Fruit fly (Drosophila melanogaster) whole organism, prepupa: ENCODE data around the gene PolD2.
A peak's percentile ranks its signal among the peaks of the same experiment; 100 is the strongest.

Experiments used
- CG10631 ChIP-seq: fragments of 200-800 bp; sonication (Bioruptor generic); optimal IDR thresholded peaks from 2 replicates; lab custom pipeline; 2016; ENCODE audit warnings: missing biosample characterization, missing genetic modification characterization
- CG11762 ChIP-seq: fragments of 200-800 bp; sonication (Bioruptor generic); optimal IDR thresholded peaks from 3 replicates; lab custom pipeline; 2016; ENCODE audit warnings: missing biosample characterization, missing genetic modification characterization; ENCODE audit not compliant: insufficient read depth
- CG11902 ChIP-seq: fragments of 200-800 bp; sonication (Bioruptor generic); optimal IDR thresholded peaks from 3 replicates; lab custom pipeline; 2016; ENCODE audit warnings: missing biosample characterization, missing genetic modification characterization
- CG15336 ChIP-seq: fragments of 200-800 bp; sonication (Bioruptor generic); IDR thresholded peaks from 2 replicates; pipeline ENCODE4 v1.3.6; 2022; ENCODE audit warnings: missing biosample characterization, missing genetic modification characterization
- CG1621 ChIP-seq: fragments of 200-800 bp; sonication (Bioruptor generic); optimal IDR thresholded peaks from 3 replicates; lab custom pipeline; 2018; ENCODE audit warnings: missing biosample characterization, mild to moderate bottlenecking, missing genetic modification characterization
- CG16779 ChIP-seq: fragments of 200-800 bp; sonication (Bioruptor generic); optimal IDR thresholded peaks from 3 replicates; lab custom pipeline; 2017; ENCODE audit warnings: missing biosample characterization, mild to moderate bottlenecking, missing genetic modification characterization
- CG32006 ChIP-seq: fragments of 200-800 bp; sonication (Bioruptor generic); optimal IDR thresholded peaks from 3 replicates; lab custom pipeline; 2017; ENCODE audit warnings: missing biosample characterization, mild to moderate bottlenecking, missing genetic modification characterization
- CG34406 ChIP-seq: fragments of 200-800 bp; sonication (Bioruptor generic); optimal IDR thresholded peaks from 3 replicates; lab custom pipeline; 2016; ENCODE audit warnings: missing biosample characterization, missing genetic modification characterization
- CG6163 ChIP-seq: fragments of 200-800 bp; sonication (Bioruptor generic); IDR thresholded peaks from 3 replicates; pipeline ENCODE4 v1.3.6; 2022; ENCODE audit warnings: missing biosample characterization, missing genetic modification characterization
- CG6808 ChIP-seq: fragments of 200-800 bp; sonication (Bioruptor generic); optimal IDR thresholded peaks from 3 replicates; lab custom pipeline; 2017; ENCODE audit warnings: missing biosample characterization, missing genetic modification characterization, mild to moderate bottlenecking, moderate library complexity, missing genetic modification reagents
- CG6854 ChIP-seq: fragments of 200-800 bp; sonication (Bioruptor generic); optimal IDR thresholded peaks from 2 replicates; lab custom pipeline; 2017; ENCODE audit warnings: missing biosample characterization, mild to moderate bottlenecking, missing genetic modification characterization
- CG7368 ChIP-seq: fragments of 200-800 bp; sonication (Bioruptor generic); optimal IDR thresholded peaks from 3 replicates; lab custom pipeline; 2016; ENCODE audit warnings: missing biosample characterization, missing genetic modification characterization
- CG8119 ChIP-seq: fragments of 200-800 bp; sonication (Bioruptor generic); IDR thresholded peaks from 3 replicates; pipeline ENCODE4 v1.3.6; 2022; ENCODE audit warnings: missing biosample characterization, missing genetic modification characterization
- CG8319 ChIP-seq: fragments of 200-800 bp; sonication (Bioruptor generic); optimal IDR thresholded peaks from 3 replicates; lab custom pipeline; 2016; ENCODE audit warnings: missing biosample characterization, missing genetic modification characterization
- CG9139 ChIP-seq: fragments of 200-800 bp; sonication (Bioruptor generic); optimal IDR thresholded peaks from 3 replicates; lab custom pipeline; 2017; ENCODE audit warnings: missing biosample characterization, mild to moderate bottlenecking, missing genetic modification characterization
- Eip75B ChIP-seq: fragments of 200-800 bp; sonication (Bioruptor generic); optimal IDR thresholded peaks from 3 replicates; lab custom pipeline; 2016; ENCODE audit warnings: missing biosample characterization, missing genetic modification characterization
- Eip78C ChIP-seq: fragments of 200-800 bp; sonication (Bioruptor generic); peaks from one replicate; lab custom pipeline; 2016; ENCODE audit warnings: missing biosample characterization, missing genetic modification characterization
- Eip93F ChIP-seq: fragments of 200-800 bp; sonication (Bioruptor generic); optimal IDR thresholded peaks from 2 replicates; lab custom pipeline; 2016; ENCODE audit warnings: missing biosample characterization, mild to moderate bottlenecking, missing genetic modification characterization
- Ets96B ChIP-seq: fragments of 200-800 bp; optimal IDR thresholded peaks from 2 replicates; lab custom pipeline; 2019; ENCODE audit warnings: missing biosample characterization, mild to moderate bottlenecking, missing genetic modification characterization, moderate library complexity
- Hr38 ChIP-seq: sonication (Bioruptor generic); optimal IDR thresholded peaks from 2 replicates; lab custom pipeline; 2016; ENCODE audit warnings: missing biosample characterization, missing genetic modification characterization
- Lpt ChIP-seq: fragments of 200-800 bp; sonication (Bioruptor generic); optimal IDR thresholded peaks from 3 replicates; lab custom pipeline; 2016; ENCODE audit warnings: missing biosample characterization, missing genetic modification characterization
- Met ChIP-seq: fragments of 200-800 bp; sonication (Bioruptor generic); optimal IDR thresholded peaks from 3 replicates; lab custom pipeline; 2016; ENCODE audit warnings: missing biosample characterization, missing genetic modification characterization
- OdsH ChIP-seq: fragments of 200-800 bp; sonication (Bioruptor generic); optimal IDR thresholded peaks from 3 replicates; lab custom pipeline; 2016; ENCODE audit warnings: missing biosample characterization, missing genetic modification characterization
- Smox ChIP-seq: fragments of 200-800 bp; sonication (Bioruptor generic); optimal IDR thresholded peaks from 3 replicates; lab custom pipeline; 2016; ENCODE audit warnings: missing biosample characterization, missing genetic modification characterization
- Sox102F ChIP-seq: fragments of 200-800 bp; sonication (Bioruptor generic); optimal IDR thresholded peaks from 2 replicates; lab custom pipeline; 2016; ENCODE audit warnings: missing biosample characterization, mild to moderate bottlenecking, missing genetic modification characterization
- Sox14 ChIP-seq: fragments of 200-800 bp; sonication (Bioruptor generic); optimal IDR thresholded peaks from 3 replicates; lab custom pipeline; 2016; ENCODE audit warnings: missing biosample characterization, missing genetic modification characterization
- Sox15 ChIP-seq: fragments of 200-800 bp; sonication (Bioruptor generic); optimal IDR thresholded peaks from 3 replicates; lab custom pipeline; 2016; ENCODE audit warnings: missing biosample characterization, missing genetic modification characterization
- achi ChIP-seq: fragments of 200-800 bp; sonication (Bioruptor generic); optimal IDR thresholded peaks from 3 replicates; lab custom pipeline; 2016; ENCODE audit warnings: missing biosample characterization, missing genetic modification characterization
- acj6 ChIP-seq: fragments of 200-800 bp; sonication (Bioruptor generic); optimal IDR thresholded peaks from 3 replicates; lab custom pipeline; 2016; ENCODE audit warnings: missing biosample characterization, missing genetic modification characterization
- dac ChIP-seq: fragments of 200-800 bp; sonication (Bioruptor generic); optimal IDR thresholded peaks from 2 replicates; lab custom pipeline; 2017; ENCODE audit warnings: missing biosample characterization, mild to moderate bottlenecking, missing genetic modification characterization
- dsx ChIP-seq: fragments of 200-800 bp; optimal IDR thresholded peaks from 3 replicates; lab custom pipeline; 2019; ENCODE audit warnings: missing biosample characterization, mild to moderate bottlenecking, missing genetic modification characterization, moderate library complexity; ENCODE audit not compliant: poor library complexity, severe bottlenecking
- eg ChIP-seq: fragments of 200-800 bp; sonication (Bioruptor generic); IDR thresholded peaks from 3 replicates; pipeline ENCODE4 v1.3.6; 2022; ENCODE audit warnings: missing biosample characterization, missing genetic modification characterization
- fd59A ChIP-seq: fragments of 200-800 bp; sonication (Bioruptor generic); optimal IDR thresholded peaks from 2 replicates; lab custom pipeline; 2017; ENCODE audit warnings: missing biosample characterization, mild to moderate bottlenecking, missing genetic modification characterization, missing genetic modification reagents
- fd85E ChIP-seq: fragments of 200-800 bp; sonication (Bioruptor generic); optimal IDR thresholded peaks from 3 replicates; lab custom pipeline; 2016; ENCODE audit warnings: missing biosample characterization, missing genetic modification characterization
- fkh ChIP-seq: fragments of 200-800 bp; sonication (Bioruptor generic); optimal IDR thresholded peaks from 3 replicates; lab custom pipeline; 2017; ENCODE audit warnings: missing biosample characterization, mild to moderate bottlenecking, missing genetic modification characterization, moderate library complexity
- lz ChIP-seq: fragments of 200-800 bp; sonication (Bioruptor generic); optimal IDR thresholded peaks from 3 replicates; lab custom pipeline; 2016; ENCODE audit warnings: missing biosample characterization, missing genetic modification characterization
- net ChIP-seq: fragments of 200-800 bp; sonication (Bioruptor generic); optimal IDR thresholded peaks from 3 replicates; lab custom pipeline; 2016; ENCODE audit warnings: missing biosample characterization, missing genetic modification characterization
- pdm3 ChIP-seq: fragments of 200-800 bp; sonication (Bioruptor generic); optimal IDR thresholded peaks from 3 replicates; lab custom pipeline; 2016; ENCODE audit warnings: missing biosample characterization, missing genetic modification characterization
- svp ChIP-seq: fragments of 200-800 bp; sonication (Bioruptor generic); peaks from one replicate; lab custom pipeline; 2016; ENCODE audit warnings: missing biosample characterization, missing genetic modification characterization
- vri ChIP-seq: fragments of 200-800 bp; sonication (Bioruptor generic); optimal IDR thresholded peaks from 3 replicates; lab custom pipeline; 2016; ENCODE audit warnings: missing biosample characterization, mild to moderate bottlenecking, missing genetic modification characterization

PolD2 gene

dm6 chr3L:1730873-1731272 lies 44.6 kb upstream of the PolD2 start, which contains the start of gene drpr (continued):
- peak; percentile 22 for TF ChIP-seq net (GFP tag; lab: Kevin White, UChicago)
- TF ChIP-seq Smox (GFP tag; lab: Kevin White, UChicago) = no peak
- no peak for TF ChIP-seq Lpt (GFP tag; lab: Kevin White, UChicago)
- TF ChIP-seq Sox15 (GFP tag; lab: Kevin White, UChicago) = no peak
- no peak for TF ChIP-seq CG10631 (GFP tag; lab: Kevin White, UChicago)
- no peak for TF ChIP-seq pdm3 (GFP tag; lab: Kevin White, UChicago)
- TF ChIP-seq achi (GFP tag; lab: Kevin White, UChicago) = no peak
- TF ChIP-seq OdsH = no peak
- no peak for TF ChIP-seq CG11762 (GFP tag; lab: Kevin White, UChicago)
- TF ChIP-seq CG34406 (GFP tag; lab: Kevin White, UChicago) = no peak
- no peak for TF ChIP-seq CG11902 (GFP tag; lab: Kevin White, UChicago)
- TF ChIP-seq Eip75B (GFP tag; lab: Kevin White, UChicago) = peak; percentile 36
- peak; percentile 30 for TF ChIP-seq CG9139 (GFP tag; lab: Kevin White, UChicago)
- TF ChIP-seq, all 60 proteins: peak for 24

- TF ChIP-seq CG11902 (GFP tag; lab: Kevin White, UChicago) (no peak), CG7368 (no peak), Met (GFP tag; lab: Kevin White, UChicago) (no peak), Sox102F (no peak), svp (GFP tag; lab: Kevin White, UChicago) (no peak), dac (no peak), lz (no peak)
Observed at dm6 chr3L:1735603-1736002, 39.8 kb upstream of the PolD2 start, which contains the start of gene Oseg4. Gene Oseg4 (minus strand): TSS chr3L:1735767.

dm6 chr3L:1737898-1738322 lies 37.5 kb upstream of the PolD2 start, which contains the start of gene PIG-Wb:
Gene PIG-Wb (minus strand): TSS chr3L:1738106.
- TF ChIP-seq Met (GFP tag; lab: Kevin White, UChicago) (no peak), fkh (GFP tag; lab: Kevin White, UChicago) (peak; percentile 44)

DNA sequence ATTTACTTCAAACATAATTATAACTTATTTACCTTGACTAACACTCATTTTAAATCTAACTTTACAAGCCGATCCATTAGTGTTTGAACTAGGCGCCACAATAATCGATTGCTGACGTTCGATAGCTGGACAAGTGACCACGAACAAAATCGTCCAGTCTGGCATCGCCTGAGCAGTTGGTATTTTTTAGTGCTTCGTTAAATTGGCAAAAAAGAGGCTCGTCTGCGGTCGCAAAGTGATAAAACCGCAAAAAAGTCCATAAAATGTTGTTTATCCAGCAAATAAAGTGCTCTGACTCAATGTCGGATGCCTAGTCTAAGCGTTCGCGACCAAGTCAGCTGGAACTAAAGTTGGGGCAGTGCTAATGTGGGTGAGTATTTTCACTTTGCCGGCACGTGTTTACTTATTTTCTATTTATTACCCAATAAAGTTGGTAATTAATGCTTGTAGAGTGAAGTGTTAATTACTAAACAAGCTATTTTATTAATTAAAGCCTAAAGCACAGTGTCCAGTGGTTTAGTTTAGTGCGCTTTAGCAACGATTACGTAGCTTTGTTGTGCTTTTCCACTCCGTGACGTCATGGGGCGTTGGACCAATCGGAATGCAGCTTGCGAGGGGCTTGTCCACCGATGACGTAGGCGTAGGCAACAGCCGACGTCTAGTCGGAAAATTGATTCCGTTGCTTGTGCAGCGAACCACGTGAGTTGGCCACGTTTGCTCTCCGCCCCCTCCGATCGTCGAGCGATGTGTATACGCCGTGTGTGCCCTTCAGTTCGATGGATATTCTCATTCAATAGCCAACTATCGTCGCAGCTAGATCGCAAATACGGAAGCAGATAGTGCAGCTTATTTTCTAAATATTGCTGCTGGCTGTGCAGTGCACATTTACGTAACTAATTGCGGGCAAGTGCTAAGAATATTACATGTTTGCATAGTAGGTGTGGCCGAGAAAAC lies 36.8 kb upstream of the PolD2 start, which contains the start of gene Gk2:
Gk2 (plus strand) TSS at position 33 of the 954 bp plus-strand sequence.
- TF ChIP-seq Eip78C (peak; percentile 59), lz (peak; percentile 6), vri (GFP tag; lab: Kevin White, UChicago) (peak; percentile 31), dsx (GFP tag; lab: Kevin White, UChicago) (no peak), fkh (GFP tag; lab: Kevin White, UChicago) (peak; percentile 59), acj6 (GFP tag; lab: Kevin White, UChicago) (no peak), CG6854 (GFP tag; lab: Kevin White, UChicago) (no peak)

- TF ChIP-seq CG1621 (no peak), Ets96B (tag; lab: Kevin White, UChicago) (no peak), CG32006 (GFP tag; lab: Kevin White, UChicago) (no peak), Sox14 (GFP tag; lab: Kevin White, UChicago) (no peak), Eip78C (no peak), CG8119 (GFP tag; lab: Robert Waterston, UW) (no peak), OdsH (no peak), CG16779 (tag; lab: Kevin White, UChicago) (no peak), eg (GFP tag; lab: Robert Waterston, UW) (0 out of 3 replicates have a peak, but pooled peaks have one; percentile 16), CG34406 (GFP tag; lab: Kevin White, UChicago) (no peak), CG11762 (GFP tag; lab: Kevin White, UChicago) (no peak), CG6808 (GFP tag; lab: Kevin White, UChicago) (no peak), fd59A (no peak), Eip93F (GFP tag; lab: Kevin White, UChicago) (no peak), vri (GFP tag; lab: Kevin White, UChicago) (peak; percentile 81), CG6163 (GFP tag; lab: Robert Waterston, UW) (0 out of 3 replicates have a peak, but pooled peaks have one; percentile 14), Hr38 (GFP tag; lab: Kevin White, UChicago) (no peak), CG15336 (0 out of 2 replicates have a peak, but pooled peaks have one; percentile 15), CG8319 (GFP tag; lab: Kevin White, UChicago) (no peak), net (GFP tag; lab: Kevin White, UChicago) (no peak), fd85E (GFP tag; lab: Kevin White, UChicago) (no peak)
Observed at dm6 chr3L:1739522-1740128, 35.8 kb upstream of the PolD2 start.
